Worm (Caenorhabditis elegans): ENCODE data around the gene C27D6.12.

The C27D6.12 gene

DNA sequence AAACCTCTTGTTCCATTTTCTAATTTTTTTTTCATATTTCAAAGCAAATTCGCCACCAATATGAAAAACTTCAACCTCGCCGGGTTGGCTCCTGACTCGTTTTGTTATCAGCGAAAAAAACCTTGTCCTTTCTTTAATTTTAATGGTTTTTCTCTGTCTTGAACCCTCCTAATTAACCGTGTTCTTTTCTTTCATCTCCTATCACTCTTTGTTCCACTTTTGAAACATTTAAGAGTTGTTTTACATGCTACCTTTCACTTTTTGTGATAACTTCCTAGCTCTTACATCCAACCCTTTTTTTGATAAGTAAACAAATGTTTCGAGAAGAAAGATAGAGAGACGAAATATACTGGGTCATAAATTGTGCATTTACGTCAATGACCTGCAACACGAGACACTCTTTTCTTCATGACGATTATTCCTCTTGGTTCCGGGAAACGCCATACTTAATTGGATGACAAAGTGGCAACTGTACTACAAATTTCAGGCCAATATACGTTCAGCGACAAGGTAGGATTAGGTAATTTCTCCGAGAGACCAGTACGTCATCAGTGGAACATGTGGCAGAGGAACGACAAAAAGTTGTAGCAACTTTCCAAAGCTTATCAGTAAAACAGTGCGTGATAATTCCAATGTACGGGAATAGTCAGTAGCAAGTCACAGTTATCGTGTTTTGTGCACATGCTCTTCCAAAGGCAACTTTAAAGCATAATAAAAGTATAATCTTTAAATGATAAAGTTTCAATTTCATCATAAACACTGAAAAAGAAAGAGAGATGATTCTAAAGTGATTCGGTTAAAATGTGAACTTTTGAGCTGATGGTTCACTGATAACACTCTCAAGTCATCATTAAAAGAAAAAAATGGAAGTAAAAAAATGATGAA, 7.1 kb upstream of the C27D6.12 start:
- TF ChIP-seq ztf-11 (tag; optimal IDR thresholded peaks at IDR 0.05) (no peak), aly-2 (tag; optimal IDR thresholded peaks at IDR 0.05) (no peak), pha-4 (GFP tag; IDR thresholded peaks at IDR 0.05) (0 out of 2 replicates have a peak, but pooled peaks have one; percentile 28), pha-4 (tag; optimal IDR thresholded peaks at IDR 0.05) (no peak), nhr-28 (tag; optimal IDR thresholded peaks at IDR 0.05) (peak; percentile 51), dve-1 (tag; optimal IDR thresholded peaks at IDR 0.05; ENCODE audit: insufficient read depth) (peak; percentile 82), snpc-1.2 (GFP tag; IDR thresholded peaks at IDR 0.05) (no peak), egl-43 (GFP tag; IDR thresholded peaks at IDR 0.05) (no peak), nhr-11 (tag; optimal IDR thresholded peaks at IDR 0.05) (no peak), lin-38 (GFP tag; IDR thresholded peaks at IDR 0.05) (no peak), ama-1 (optimal IDR thresholded peaks at IDR 0.05) (no peak), lir-3 (tag; optimal IDR thresholded peaks at IDR 0.05) (no peak), tra-1 (GFP tag; IDR thresholded peaks at IDR 0.05) (peak; percentile 79), ctbp-1 (GFP tag; IDR thresholded peaks at IDR 0.05) (no peak), mes-2 (tag; optimal IDR thresholded peaks at IDR 0.05; ENCODE audit: poor library complexity, severe bottlenecking) (peak; percentile 20), snpc-4 (tag; optimal IDR thresholded peaks at IDR 0.05) (no peak), mdl-1 (tag; optimal IDR thresholded peaks at IDR 0.05) (peak in 1 of 2 experiments; percentile 18), nhr-102 (tag; optimal IDR thresholded peaks at IDR 0.05) (peak; percentile 51), dmd-8 (GFP tag; IDR thresholded peaks at IDR 0.05) (no peak), lim-7 (GFP tag; IDR thresholded peaks at IDR 0.05) (no peak), vab-7 (GFP tag; IDR thresholded peaks at IDR 0.05) (no peak), duxl-1 (tag; optimal IDR thresholded peaks at IDR 0.05; ENCODE audit: poor library complexity) (peak; percentile 5), cey-2 (tag; optimal IDR thresholded peaks at IDR 0.05; ENCODE audit: borderline replicate concordance, insufficient read depth) (peak; percentile 5), ceh-62 (tag; optimal IDR thresholded peaks at IDR 0.05) (no peak), ceh-82 (tag; optimal IDR thresholded peaks at IDR 0.05) (no peak), php-3 (GFP tag; IDR thresholded peaks at IDR 0.05) (peak; percentile 92), nhr-48 (tag; optimal IDR thresholded peaks at IDR 0.05) (peak; percentile 56), spr-1 (tag; optimal IDR thresholded peaks at IDR 0.05) (no peak), mxl-3 (GFP tag; optimal IDR thresholded peaks at IDR 0.05) (peak; percentile 29), daf-16 (GFP tag; optimal IDR thresholded peaks at IDR 0.05) (no peak), daf-16 (tag; optimal IDR thresholded peaks at IDR 0.05) (peak; percentile 77), dmd-6 (GFP tag; IDR thresholded peaks at IDR 0.05) (peak; percentile 71), pqm-1 (tag; optimal IDR thresholded peaks at IDR 0.05) (peak; percentile 86), nhr-77 (tag; optimal IDR thresholded peaks at IDR 0.05) (peak; percentile 17), T20F7.1 (GFP tag; optimal IDR thresholded peaks at IDR 0.05) (peak; percentile 5), hif-1 (tag; optimal IDR thresholded peaks at IDR 0.05) (peak in 1 of 2 experiments; percentile 10), daf-8 (GFP tag; IDR thresholded peaks at IDR 0.05) (no peak), hlh-11 (tag; optimal IDR thresholded peaks at IDR 0.05) (peak; percentile 64)

DNA sequence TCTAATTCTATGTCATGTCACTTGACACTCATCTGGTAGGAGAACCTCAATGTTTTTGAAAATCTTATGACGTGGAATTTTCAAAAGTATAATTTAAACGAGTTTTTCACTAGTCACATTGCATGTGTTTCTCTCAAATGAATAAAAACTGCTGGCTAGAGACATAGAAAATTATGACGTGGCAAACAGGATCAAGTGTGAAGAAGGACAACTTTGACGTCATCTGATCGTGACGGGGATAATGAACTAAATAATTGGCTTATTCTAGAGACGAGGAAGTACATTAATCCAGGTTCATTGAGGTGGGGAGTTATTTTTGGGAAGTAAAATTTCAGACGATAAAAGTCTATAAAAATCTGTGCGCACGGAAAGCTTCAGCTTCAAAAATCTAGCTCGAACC, 5.4 kb upstream of the C27D6.12 start:
- TF ChIP-seq ztf-7 (tag; optimal IDR thresholded peaks at IDR 0.05) = no peak

Measured in whole organism, L4 larva.